Worm (Caenorhabditis elegans): ENCODE results near the gene ceh-100.

Gene ceh-100

DNA sequence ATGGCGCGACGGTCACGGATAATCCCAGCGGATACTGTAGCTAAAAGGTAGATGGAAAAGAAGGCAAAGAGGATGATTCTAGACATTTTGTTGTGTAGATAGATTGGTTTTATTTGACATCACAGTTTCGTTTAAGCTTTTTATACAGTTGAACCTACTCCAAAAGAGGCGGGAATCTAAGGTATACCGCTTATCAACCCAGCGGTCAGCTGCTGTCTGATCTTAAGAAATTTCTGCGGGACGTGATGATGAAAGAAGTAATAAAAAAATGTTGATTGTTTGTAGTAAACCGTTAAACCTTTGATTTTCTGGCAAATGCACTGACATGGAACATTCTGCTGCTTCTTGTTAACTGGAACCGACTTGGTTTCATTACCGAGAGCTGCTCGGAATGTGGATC, 12.6 kb upstream of the ceh-100 start, which contains the start of gene nspe-6:
Gene nspe-6, minus strand, starts transcription at position 101 of the 400 bp plus-strand sequence.
- TF ChIP-seq bed-1 (GFP tag; IDR thresholded peaks at IDR 0.05) (no peak), sptf-2 (GFP tag; optimal IDR thresholded peaks at IDR 0.05) (no peak), let-526 (GFP tag; IDR thresholded peaks at IDR 0.05) (no peak), gei-17 (GFP tag; optimal IDR thresholded peaks at IDR 0.05) (no peak)

- no peak for TF ChIP-seq snpc-4 (GFP tag; optimal IDR thresholded peaks at IDR 0.05)
- no peak for TF ChIP-seq snpc-4 (tag; optimal IDR thresholded peaks at IDR 0.05)
- TF ChIP-seq unc-130 (GFP tag; optimal IDR thresholded peaks at IDR 0.05) = no peak
- no peak for TF ChIP-seq dox-1 (GFP tag; IDR thresholded peaks at IDR 0.05)
- TF ChIP-seq F37B4.10 (GFP tag; IDR thresholded peaks at IDR 0.05) = no peak
- no peak for TF ChIP-seq pha-4 (tag; optimal IDR thresholded peaks at IDR 0.05)
- TF ChIP-seq mel-28 (tag; optimal IDR thresholded peaks at IDR 0.05; ENCODE audit: borderline replicate concordance) = no peak
- no peak for TF ChIP-seq die-1 (tag; optimal IDR thresholded peaks at IDR 0.05)
- TF ChIP-seq pbrm-1 (GFP tag; IDR thresholded peaks at IDR 0.05) = no peak
- no peak for TF ChIP-seq ztf-3 (GFP tag; optimal IDR thresholded peaks at IDR 0.05)
- TF ChIP-seq bed-1 (GFP tag; IDR thresholded peaks at IDR 0.05) = no peak
Measured at ce11 chrII:12615413-12615812, 11.9 kb upstream of the ceh-100 start.

- TF ChIP-seq akir-1 (GFP tag; optimal IDR thresholded peaks at IDR 0.05) (no peak), mcd-1 (GFP tag; IDR thresholded peaks at IDR 0.05) (no peak), madf-8 (GFP tag; conservative IDR thresholded peaks at IDR 0.05) (no peak), ztf-28 (GFP tag; IDR thresholded peaks at IDR 0.05) (no peak), ceh-27 (GFP tag; optimal IDR thresholded peaks at IDR 0.05) (no peak), nfya-2 (GFP tag; IDR thresholded peaks at IDR 0.05) (no peak), F33H1.4 (GFP tag; IDR thresholded peaks at IDR 0.05) (no peak), F57A8.1 (GFP tag; optimal IDR thresholded peaks at IDR 0.05) (no peak), aptf-3 (GFP tag; IDR thresholded peaks at IDR 0.05) (no peak), ceh-79 (tag; optimal IDR thresholded peaks at IDR 0.05) (no peak), F22D6.2 (tag; optimal IDR thresholded peaks at IDR 0.05) (no peak), lin-26 (GFP tag; IDR thresholded peaks at IDR 0.05) (no peak), mel-28 (tag; optimal IDR thresholded peaks at IDR 0.05; ENCODE audit: borderline replicate concordance) (no peak), die-1 (tag; optimal IDR thresholded peaks at IDR 0.05) (no peak), nhr-179 (tag; optimal IDR thresholded peaks at IDR 0.05) (no peak), C06A6.2 (GFP tag; conservative IDR thresholded peaks at IDR 0.05) (no peak)
Measured at ce11 chrII:12612218-12612617, 8.7 kb upstream of the ceh-100 start, which contains the start of gene nspe-4. Gene nspe-4 (plus strand): TSS chrII:12612518.

- TF ChIP-seq bed-1 (GFP tag; IDR thresholded peaks at IDR 0.05) (no peak), ztf-18 (tag; optimal IDR thresholded peaks at IDR 0.05) (no peak), lin-35 (GFP tag; optimal IDR thresholded peaks at IDR 0.05) (no peak), D2030.7 (GFP tag; IDR thresholded peaks at IDR 0.05) (no peak), madf-8 (GFP tag; conservative IDR thresholded peaks at IDR 0.05) (no peak), attf-3 (GFP tag; conservative IDR thresholded peaks at IDR 0.05) (no peak), somi-1 (GFP tag; optimal IDR thresholded peaks at IDR 0.05) (no peak), T26A5.8 (tag; optimal IDR thresholded peaks at IDR 0.05) (no peak), akir-1 (GFP tag; optimal IDR thresholded peaks at IDR 0.05) (no peak), repo-1 (tag; optimal IDR thresholded peaks at IDR 0.05) (no peak), ccch-3 (GFP tag; optimal IDR thresholded peaks at IDR 0.05) (no peak), attf-5 (GFP tag; optimal IDR thresholded peaks at IDR 0.05) (no peak), madf-3 (GFP tag; IDR thresholded peaks at IDR 0.05) (no peak), snpc-1.1 (tag; optimal IDR thresholded peaks at IDR 0.05; ENCODE audit: insufficient read depth) (no peak)
Measured at ce11 chrII:12608653-12609052, 5.2 kb upstream of the ceh-100 start, which contains the start of gene Y38E10A.9. Gene Y38E10A.9 (plus strand): TSS chrII:12608953.

All from whole organism, young adult.